Worm (Caenorhabditis elegans): ENCODE results near the gene mut-15.

mut-15 gene

ce11 chrV:14996236-14996635 lies 6.1 kb upstream of the mut-15 start, which contains the start of gene irld-14:
TSS of gene irld-14 (plus strand) at chrV:14996536.
- TF ChIP-seq dmd-4 (tag; optimal IDR thresholded peaks at IDR 0.05): no peak
- no peak for TF ChIP-seq nhr-10 (tag; optimal IDR thresholded peaks at IDR 0.05)
- TF ChIP-seq Y55F3AM.14 (GFP tag; optimal IDR thresholded peaks at IDR 0.05): no peak
- no peak for TF ChIP-seq nhr-12 (tag; optimal IDR thresholded peaks at IDR 0.05)
- no peak for TF ChIP-seq nhr-237 (tag; optimal IDR thresholded peaks at IDR 0.05)
- no peak for TF ChIP-seq ztf-1 (GFP tag; conservative IDR thresholded peaks at IDR 0.05)
- no peak for TF ChIP-seq nhr-11 (tag; optimal IDR thresholded peaks at IDR 0.05)
- no peak for TF ChIP-seq fos-1 (tag; optimal IDR thresholded peaks at IDR 0.05)
- no peak for TF ChIP-seq nhr-77 (tag; optimal IDR thresholded peaks at IDR 0.05)

ce11 chrV:14999485-15000023 lies 2.8 kb upstream of the mut-15 start, which contains the start of gene T01C3.11:
TSS of gene T01C3.11 (plus strand) at chrV:14999535.
- TF ChIP-seq blmp-1 (tag; optimal IDR thresholded peaks at IDR 0.05; ENCODE audit: insufficient read depth) (no peak), R02D3.7 (tag; optimal IDR thresholded peaks at IDR 0.05) (no peak), lin-11 (tag; optimal IDR thresholded peaks at IDR 0.05) (no peak), egl-27 (tag; optimal IDR thresholded peaks at IDR 0.05) (no peak), nhr-77 (tag; optimal IDR thresholded peaks at IDR 0.05) (no peak), ama-1 (optimal IDR thresholded peaks at IDR 0.05) (no peak), sma-9 (GFP tag; optimal IDR thresholded peaks at IDR 0.05) (no peak), sma-9 (tag; optimal IDR thresholded peaks at IDR 0.05) (no peak), elt-1 (tag; optimal IDR thresholded peaks at IDR 0.05) (no peak)

- no peak for TF ChIP-seq mdl-1 (tag; optimal IDR thresholded peaks at IDR 0.05)
- no peak for TF ChIP-seq sma-9 (GFP tag; optimal IDR thresholded peaks at IDR 0.05)
- TF ChIP-seq sma-9 (tag; optimal IDR thresholded peaks at IDR 0.05): no peak
- no peak for TF ChIP-seq ztf-11 (tag; optimal IDR thresholded peaks at IDR 0.05)
- no peak for TF ChIP-seq ceh-16 (tag; optimal IDR thresholded peaks at IDR 0.05)
- no peak for TF ChIP-seq C34F6.9 (tag; optimal IDR thresholded peaks at IDR 0.05)
- no peak for TF ChIP-seq egl-27 (tag; optimal IDR thresholded peaks at IDR 0.05)
- no peak for TF ChIP-seq nhr-6 (tag; optimal IDR thresholded peaks at IDR 0.05)
- no peak for TF ChIP-seq ztf-4 (tag; optimal IDR thresholded peaks at IDR 0.05)
Measured at ce11 chrV:15000055-15000704, 2.2 kb upstream of the mut-15 start, which contains the start of gene rps-16. TSS of gene rps-16 (minus strand) at chrV:15000541.

- TF ChIP-seq sma-3 (GFP tag; optimal IDR thresholded peaks at IDR 0.05): no peak
- no peak for TF ChIP-seq nhr-129 (tag; optimal IDR thresholded peaks at IDR 0.05)
- no peak for TF ChIP-seq zag-1 (tag; optimal IDR thresholded peaks at IDR 0.05)
Measured at ce11 chrV:15001536-15001935, 807 bp upstream of the mut-15 start.

- no peak for TF ChIP-seq crh-2 (tag; optimal IDR thresholded peaks at IDR 0.05)
- TF ChIP-seq F13H6.1 (tag; optimal IDR thresholded peaks at IDR 0.05): no peak
- no peak for TF ChIP-seq nhr-11 (tag; optimal IDR thresholded peaks at IDR 0.05)
- no peak for TF ChIP-seq lin-13 (GFP tag; optimal IDR thresholded peaks at IDR 0.05)
- no peak for TF ChIP-seq unc-39 (tag; optimal IDR thresholded peaks at IDR 0.05)
- no peak for TF ChIP-seq dmd-4 (tag; optimal IDR thresholded peaks at IDR 0.05)
- TF ChIP-seq sma-9 (GFP tag; optimal IDR thresholded peaks at IDR 0.05): no peak
- no peak for TF ChIP-seq sma-9 (tag; optimal IDR thresholded peaks at IDR 0.05)
- TF ChIP-seq nhr-77 (tag; optimal IDR thresholded peaks at IDR 0.05): no peak
- TF ChIP-seq lsy-2 (tag; optimal IDR thresholded peaks at IDR 0.05): no peak
- TF ChIP-seq elt-1 (tag; optimal IDR thresholded peaks at IDR 0.05): no peak
- no peak for TF ChIP-seq sem-4 (tag; optimal IDR thresholded peaks at IDR 0.05)
- no peak for TF ChIP-seq nhr-25 (tag; optimal IDR thresholded peaks at IDR 0.05)
- no peak for TF ChIP-seq aly-2 (tag; optimal IDR thresholded peaks at IDR 0.05)
Measured at ce11 chrV:15004800-15005199, 2.5 kb downstream of the mut-15 start, which contains the start of gene hrde-2. TSS of gene hrde-2 (plus strand) at chrV:15005100.

All from whole organism, L2 larva.